Worm (Caenorhabditis elegans) whole organism, late embryonic: ENCODE measurements around the gene C54C6.7.
A peak's percentile ranks its signal among the peaks of the same experiment; 100 is the strongest.

Experiments used
- K09A11.1 ChIP-seq: sonication (generic microtip); optimal IDR thresholded peaks from 2 replicates; lab custom pipeline; 2017; ENCODE audit warnings: antibody characterized with exemption, mild to moderate bottlenecking, missing genetic modification characterization, missing compliant biosample characterization; ENCODE audit not compliant: insufficient read depth
- ceh-9 ChIP-seq: sonication (generic microtip); optimal IDR thresholded peaks from 2 replicates; lab custom pipeline; 2016; ENCODE audit warnings: mild to moderate bottlenecking, missing genetic modification characterization, inconsistent platforms, missing compliant biosample characterization
- hlh-13 ChIP-seq: fragments of 200-800 bp; sonication (Bioruptor generic); optimal IDR thresholded peaks from 2 replicates; lab custom pipeline; 2018; ENCODE audit warnings: mild to moderate bottlenecking, missing genetic modification characterization, missing compliant biosample characterization
- hlh-8 ChIP-seq: sonication (generic microtip); optimal IDR thresholded peaks from 2 replicates; lab custom pipeline; 2016; ENCODE audit warnings: missing genotype, missing genetic modification characterization, missing compliant biosample characterization
- odd-2 ChIP-seq: sonication (generic microtip); optimal IDR thresholded peaks from 2 replicates; lab custom pipeline; 2017; ENCODE audit warnings: antibody characterized with exemption, mild to moderate bottlenecking, missing genetic modification characterization, missing compliant biosample characterization
- pha-4 ChIP-seq: fragments of 150-350 bp; optimal IDR thresholded peaks from 2 replicates; lab custom pipeline; 2018; ENCODE audit warnings: missing biosample characterization, missing genetic modification reagents, missing genetic modification characterization
- unc-86 ChIP-seq: sonication (generic microtip); optimal IDR thresholded peaks from 2 replicates; lab custom pipeline; 2016; ENCODE audit warnings: missing genetic modification characterization, missing compliant biosample characterization
- zip-5 ChIP-seq: sonication (generic microtip); optimal IDR thresholded peaks from 2 replicates; lab custom pipeline; 2016; ENCODE audit warnings: missing genetic modification characterization, missing compliant biosample characterization

DNA sequence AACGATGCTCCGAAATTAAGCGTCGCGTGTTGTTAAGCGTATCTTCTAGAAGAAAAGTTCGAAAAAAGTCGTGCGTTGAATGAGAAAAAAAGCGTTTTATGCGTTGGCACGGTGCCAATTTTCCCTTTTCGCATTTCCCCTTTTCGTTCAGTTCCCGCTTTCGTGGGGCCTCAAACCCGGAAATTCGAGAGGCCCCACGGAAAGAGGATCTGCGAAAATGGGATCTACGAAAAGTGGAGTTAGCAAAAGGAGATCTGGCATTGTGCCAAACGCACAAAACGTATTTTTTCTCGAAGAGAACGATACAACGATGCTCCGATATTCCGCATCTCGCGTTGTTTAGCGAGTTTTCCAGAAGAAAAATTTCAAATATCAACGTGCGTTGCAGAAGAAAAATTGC is 46.4 kb downstream of the C54C6.7 start:
- TF ChIP-seq K09A11.1 (tag; lab: Kevin White, UChicago) = no peak
- TF ChIP-seq zip-5 (tag; lab: Kevin White, UChicago) = peak; percentile 100
- TF ChIP-seq hlh-13 (GFP tag; lab: Kevin White, UChicago) = peak; percentile 95
- TF ChIP-seq pha-4 (tag; lab: Kevin White, UChicago) = no peak
- TF ChIP-seq ceh-9 (tag; lab: Kevin White, UChicago) = no peak
- TF ChIP-seq unc-86 (tag; lab: Kevin White, UChicago) = peak; percentile 100
- peak; percentile 100 for TF ChIP-seq hlh-8 (tag; lab: Kevin White, UChicago)
- TF ChIP-seq odd-2 = no peak
